Worm (Caenorhabditis elegans) whole organism, L4 larva: ENCODE results near the gene pho-1.

Experiments used
- F37D6.2 ChIP-seq: sonication (generic microtip); optimal IDR thresholded peaks from 2 replicates; lab custom pipeline; 2016; ENCODE audit warnings: mild to moderate bottlenecking, missing genetic modification characterization, missing compliant biosample characterization
- aly-2 ChIP-seq: sonication (generic microtip); optimal IDR thresholded peaks from 2 replicates; lab custom pipeline; 2018; ENCODE audit warnings: missing biosample characterization, missing genetic modification characterization
- dpl-1 ChIP-seq: fragments of 150-350 bp; optimal IDR thresholded peaks from 2 replicates; lab custom pipeline; 2014; ENCODE audit warnings: missing biosample characterization, missing genetic modification reagents, missing genetic modification characterization
- egl-27 ChIP-seq: sonication (generic microtip); optimal IDR thresholded peaks from 3 replicates; lab custom pipeline; 2017; ENCODE audit warnings: missing biosample characterization, missing genetic modification reagents, missing genetic modification characterization

- no peak for TF ChIP-seq egl-27 (tag; lab: Kevin White, UChicago)
- TF ChIP-seq F37D6.2 (tag; lab: Kevin White, UChicago) = no peak
- TF ChIP-seq dpl-1 (GFP tag; lab: Kevin White, UChicago) = no peak
- TF ChIP-seq aly-2 (tag; lab: Kevin White, UChicago) = no peak
Observed at ce11 chrII:5220648-5221047, 15.0 kb downstream of the pho-1 start.
